Worm (Caenorhabditis elegans): Measurements from ENCODE around the gene mrps-26.

Gene mrps-26

ce11 chrIII:5254108-5254507 is 19.7 kb downstream of the mrps-26 start, which contains the start of the genes sumv-1 and gop-1:
Gene sumv-1, minus strand, starts transcription at chrIII:5254187.
Gene gop-1, plus strand, starts transcription at chrIII:5254438.
- TF ChIP-seq unc-62 (GFP tag; optimal IDR thresholded peaks at IDR 0.05) = no peak

ce11 chrIII:5258918-5259317 is 24.5 kb downstream of the mrps-26 start, which contains the start of gene gop-2:
Gene gop-2, plus strand, starts transcription at chrIII:5259023.
- TF ChIP-seq unc-62 (GFP tag; optimal IDR thresholded peaks at IDR 0.05) = no peak

DNA sequence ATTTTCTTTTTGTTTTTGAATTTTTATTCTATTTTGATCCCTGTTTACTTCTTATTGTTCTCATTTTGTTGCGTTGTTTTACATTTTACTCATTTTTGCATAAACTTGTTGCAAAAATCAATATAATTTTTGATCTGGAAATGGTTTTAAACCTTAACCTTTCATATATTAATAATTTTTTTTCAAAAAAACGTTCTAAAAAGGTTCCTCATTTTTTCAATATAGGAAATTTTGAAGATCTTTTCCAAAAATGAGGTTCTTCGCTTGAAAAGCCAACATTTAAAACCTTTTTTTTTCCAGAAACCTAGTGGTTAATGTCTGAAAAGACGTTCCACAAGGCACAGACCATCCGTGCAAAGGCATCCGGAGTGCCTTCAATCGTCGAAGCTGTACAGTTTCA is 26.0 kb downstream of the mrps-26 start, which contains the start of gene gop-3:
Gene gop-3 (plus strand): TSS at position 301 of the 400 bp plus-strand sequence.
- TF ChIP-seq unc-62 (GFP tag; optimal IDR thresholded peaks at IDR 0.05) = no peak

- no peak for TF ChIP-seq unc-62 (GFP tag; optimal IDR thresholded peaks at IDR 0.05)
Measured at ce11 chrIII:5263299-5263993, 29.0 kb downstream of the mrps-26 start, which contains the start of the genes C34E10.9 and hap-1. Gene C34E10.9, minus strand, starts transcription at chrIII:5263399. Gene hap-1, plus strand, starts transcription at chrIII:5263943.

ce11 chrIII:5264813-5265212 is 30.4 kb downstream of the mrps-26 start, which contains the start of gene gro-1:
Gene gro-1, plus strand, starts transcription at chrIII:5265113.
- TF ChIP-seq unc-62 (GFP tag; optimal IDR thresholded peaks at IDR 0.05) = no peak

ce11 chrIII:5267217-5267906 is 33.0 kb downstream of the mrps-26 start, which contains the start of gene ZC395.5:
Gene ZC395.5, plus strand, starts transcription at chrIII:5267848.
- no peak for TF ChIP-seq unc-62 (GFP tag; optimal IDR thresholded peaks at IDR 0.05)

DNA sequence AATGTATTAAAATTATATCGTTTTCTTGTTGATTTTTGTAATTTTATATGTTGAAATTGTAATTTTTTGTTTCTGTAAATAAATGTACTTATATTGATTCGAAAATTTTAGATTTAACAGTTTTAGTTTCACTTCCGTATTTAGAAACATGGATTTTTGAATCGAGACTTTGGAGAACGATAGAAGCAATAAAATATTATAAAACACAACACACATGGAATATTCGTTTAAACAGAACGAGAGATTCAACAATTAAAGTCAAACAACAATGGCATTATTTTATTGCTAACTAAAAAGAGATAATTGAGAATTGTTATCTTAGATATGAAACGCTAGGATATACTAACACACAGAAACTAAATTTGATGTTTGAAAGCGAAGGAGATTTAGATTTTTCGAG is 34.1 kb downstream of the mrps-26 start:
- no peak for TF ChIP-seq unc-62 (GFP tag; optimal IDR thresholded peaks at IDR 0.05)

DNA sequence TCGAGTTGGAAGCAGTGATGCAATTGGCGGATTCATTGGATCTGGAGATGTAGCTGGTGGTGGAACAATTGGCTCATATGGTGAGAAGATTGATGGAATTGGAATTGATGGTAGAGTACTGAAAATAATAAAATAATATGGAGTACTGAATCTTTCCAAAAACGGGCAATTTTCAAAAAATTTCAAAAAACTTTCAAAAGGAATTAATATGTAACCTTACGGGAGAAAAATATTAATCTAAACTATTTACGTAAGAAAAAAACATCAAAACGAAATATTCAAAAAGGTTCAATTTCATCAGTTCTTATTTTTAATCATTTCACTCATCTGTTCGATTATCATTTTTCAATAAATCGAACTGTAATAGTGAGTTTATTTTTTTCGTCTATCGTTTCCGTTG is 35.4 kb downstream of the mrps-26 start, which contains the start of gene ZC395.4:
Gene ZC395.4 (plus strand): TSS at position 301 of the 400 bp plus-strand sequence.
- no peak for TF ChIP-seq unc-62 (GFP tag; optimal IDR thresholded peaks at IDR 0.05)

ce11 chrIII:5273396-5273857 is 39.0 kb downstream of the mrps-26 start, which contains the start of gene ztf-8:
Gene ztf-8, minus strand, starts transcription at chrIII:5273471.
- no peak for TF ChIP-seq unc-62 (GFP tag; optimal IDR thresholded peaks at IDR 0.05)

- TF ChIP-seq unc-62 (GFP tag; optimal IDR thresholded peaks at IDR 0.05) = no peak
Measured at ce11 chrIII:5274250-5274649, 39.8 kb downstream of the mrps-26 start.

DNA sequence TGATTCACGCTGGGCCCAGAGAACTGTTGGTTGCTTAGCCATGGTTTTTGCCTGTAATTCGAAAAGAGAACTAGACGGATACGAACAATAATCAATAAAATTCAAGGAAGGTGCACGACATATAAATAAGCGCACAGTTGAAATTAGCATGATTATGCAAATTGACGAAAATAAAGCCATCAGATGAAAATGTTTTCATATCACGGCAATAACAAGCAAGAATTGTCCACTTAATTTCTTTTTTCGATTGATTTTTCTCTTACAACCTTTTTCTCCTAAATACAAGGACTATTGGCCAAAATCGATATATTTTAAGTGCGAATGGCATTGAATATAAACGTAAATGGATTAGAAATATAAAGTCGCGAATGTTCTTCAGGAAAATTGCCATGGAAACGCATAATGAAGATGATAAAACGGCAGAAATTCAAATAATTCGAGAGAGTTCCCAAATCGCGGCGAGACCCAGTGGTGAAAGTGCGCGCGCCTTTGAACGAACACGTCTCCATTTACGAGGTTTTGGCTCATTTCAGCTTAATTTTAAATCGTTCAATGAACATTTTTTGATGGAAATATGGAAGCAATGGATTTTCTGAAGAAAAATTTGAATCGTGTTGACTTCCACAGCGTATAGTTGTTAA is 40.4 kb downstream of the mrps-26 start, which contains the start of the genes daf-41 and toc-1:
Gene daf-41 (minus strand): TSS at position 51 of the 641 bp plus-strand sequence.
Gene toc-1 (plus strand): TSS at position 537 of the 641 bp plus-strand sequence.
- TF ChIP-seq unc-62 (GFP tag; optimal IDR thresholded peaks at IDR 0.05) = no peak

DNA sequence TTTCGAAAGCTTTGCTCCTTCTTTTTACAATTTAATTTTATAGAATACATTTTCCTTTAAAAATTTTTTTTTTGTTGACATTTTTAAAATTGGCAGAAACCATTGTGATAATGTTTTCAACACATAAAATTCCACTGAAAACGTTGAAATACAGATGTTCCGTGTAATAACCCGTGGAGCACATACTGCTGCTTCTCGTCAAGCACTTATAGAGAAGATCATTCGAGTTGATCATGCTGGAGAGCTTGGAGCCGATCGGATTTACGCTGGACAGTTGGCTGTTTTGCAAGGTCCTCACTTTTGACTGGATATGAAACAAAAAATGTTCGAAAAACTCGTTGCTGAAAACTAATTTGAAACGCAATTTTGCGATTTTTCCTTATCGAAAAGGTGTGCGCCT is 43.3 kb downstream of the mrps-26 start, which contains the start of gene clk-1:
Gene clk-1 (plus strand): TSS at position 155 of the 400 bp plus-strand sequence.
- TF ChIP-seq unc-62 (GFP tag; optimal IDR thresholded peaks at IDR 0.05) = no peak

DNA sequence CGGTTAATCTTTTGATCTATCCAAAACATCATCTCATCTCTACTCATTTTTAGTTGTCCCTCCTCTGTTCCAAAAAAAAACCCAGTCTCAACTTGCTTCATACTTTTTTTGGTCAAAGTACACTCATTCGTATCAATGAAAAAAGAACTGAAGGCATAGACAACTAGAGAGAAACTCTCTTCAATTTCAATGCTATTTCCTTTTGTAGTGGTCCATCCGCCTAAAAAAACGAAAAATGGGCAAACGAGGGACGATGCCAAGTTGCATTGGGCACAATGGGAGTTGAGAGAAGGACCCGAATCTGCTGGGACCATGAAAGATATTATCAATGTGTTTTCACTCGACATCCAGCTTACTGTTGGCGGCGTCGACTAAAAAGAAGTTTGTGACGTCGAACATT is 45.8 kb downstream of the mrps-26 start:
- no peak for TF ChIP-seq unc-62 (GFP tag; optimal IDR thresholded peaks at IDR 0.05)

DNA sequence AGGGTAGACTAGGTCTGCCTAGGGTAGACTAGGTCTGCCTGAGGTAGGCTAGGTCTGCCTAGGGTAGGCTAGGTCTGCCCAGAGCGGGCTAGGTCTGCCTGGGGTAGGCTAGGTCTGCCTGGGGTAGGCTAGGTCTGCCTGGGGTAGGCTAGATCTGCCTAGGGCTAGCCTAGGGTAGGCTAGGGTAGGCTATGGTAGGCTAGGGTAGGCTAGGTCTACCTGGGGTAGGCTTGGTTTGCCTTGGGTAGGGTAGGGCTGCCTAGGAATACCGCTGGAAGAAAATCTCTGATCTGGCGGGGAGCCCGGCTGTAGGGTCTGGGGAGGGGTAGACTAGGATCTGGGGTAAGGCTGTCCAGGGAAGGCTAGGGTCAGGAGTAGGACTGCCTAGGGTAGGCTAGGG is 51.1 kb downstream of the mrps-26 start:
- TF ChIP-seq unc-62 (GFP tag; optimal IDR thresholded peaks at IDR 0.05) = no peak
